Fruit fly (Drosophila melanogaster) whole organism, wandering third instar larva: Measurements from ENCODE around the gene Ubr1.

ENCODE experiments used
- Abd-B ChIP-seq: fragments of >200 bp; optimal IDR thresholded peaks from 2 replicates; lab custom pipeline; 2017; ENCODE audit warnings: missing biosample characterization, missing genetic modification characterization
- GATAd ChIP-seq: sonication (Bioruptor generic); optimal IDR thresholded peaks from 2 replicates; lab custom pipeline; 2016; ENCODE audit warnings: missing biosample characterization, missing genetic modification characterization
- Hr78 ChIP-seq: fragments of >200 bp; optimal IDR thresholded peaks from 2 replicates; lab custom pipeline; 2017; ENCODE audit warnings: missing biosample characterization, missing genetic modification characterization
- Sp1 ChIP-seq: fragments of 200-800 bp; sonication (Bioruptor generic); optimal IDR thresholded peaks from 3 replicates; lab custom pipeline; 2019; ENCODE audit warnings: missing biosample characterization, mild to moderate bottlenecking, missing genetic modification characterization, moderate library complexity
- dl ChIP-seq, 2 experiments: fragments of 175-275, 200-275 bp in 1 of 2; fragments of 200-275 bp in 1 of 2; sonication (Bioruptor generic); optimal IDR thresholded peaks; lab custom pipeline; 2018; ENCODE audit warnings: mild to moderate bottlenecking in 2 of 2, missing biosample characterization in 2 of 2, missing genetic modification characterization in 2 of 2, moderate library complexity in 2 of 2; ENCODE audit not compliant: partially characterized antibody in 2 of 2, insufficient read depth in 1 of 2
- dsf ChIP-seq: sonication (Bioruptor generic); optimal IDR thresholded peaks from 2 replicates; lab custom pipeline; 2016; ENCODE audit warnings: missing biosample characterization, missing genetic modification characterization, borderline replicate concordance
- ey ChIP-seq: fragments of 200-800 bp; sonication (Bioruptor generic); optimal IDR thresholded peaks from 2 replicates; lab custom pipeline; 2016; ENCODE audit warnings: missing biosample characterization, missing genetic modification characterization
- pan ChIP-seq: fragments of >200 bp; optimal IDR thresholded peaks from 2 replicates; lab custom pipeline; 2017
- usp ChIP-seq: fragments of >200 bp; optimal IDR thresholded peaks from 2 replicates; lab custom pipeline; 2017; ENCODE audit warnings: missing biosample characterization, missing genetic modification characterization

Gene Ubr1

DNA sequence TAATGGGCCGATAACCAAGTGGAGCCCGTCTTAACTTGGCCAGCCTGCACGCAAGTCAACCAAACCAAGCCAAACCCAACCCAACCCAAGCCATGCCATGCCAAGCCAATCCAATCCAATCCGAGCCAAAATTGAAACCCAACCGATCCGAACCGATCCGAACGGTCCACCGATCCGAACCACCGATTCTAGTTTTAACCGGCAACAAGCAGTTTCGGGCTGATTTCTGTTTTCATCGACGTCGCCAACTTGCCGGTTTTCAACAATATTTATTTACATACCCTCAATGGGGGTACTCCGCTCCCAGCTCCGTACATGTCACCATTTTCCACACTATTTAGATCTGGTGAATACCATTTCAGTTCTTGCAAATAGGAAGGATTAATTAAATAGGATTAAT is 61.5 kb downstream of the Ubr1 start:
- TF ChIP-seq GATAd (GFP tag; lab: Kevin White, UChicago) (no peak), Abd-B (no peak), usp (GFP tag; lab: Kevin White, UChicago) (no peak), ey (GFP tag; lab: Kevin White, UChicago) (no peak), Sp1 (GFP tag; lab: Kevin White, UChicago) (no peak), dl (GFP tag; optimal IDR thresholded peaks at IDR 0.05; lab: Kevin White, UChicago; ENCODE audit: insufficient read depth in 1 of 2, partially characterized antibody in 2 of 2) (no peak), dsf (GFP tag; lab: Kevin White, UChicago) (no peak), pan (no peak), Hr78 (GFP tag; lab: Kevin White, UChicago) (no peak)
